Worm (Caenorhabditis elegans) whole organism, midembryonic: ENCODE data around the gene dhs-20.

Experiments
- flt-1 ChIP-seq: fragments of 200-800 bp; sonication (Bioruptor generic); IDR thresholded peaks from 2 replicates; pipeline ENCODE4 v1.3.6; 2022; ENCODE audit warnings: missing genetic modification characterization, missing compliant biosample characterization
- klf-2 ChIP-seq: fragments of 200-800 bp; sonication (Bioruptor generic); conservative IDR thresholded peaks from 2 replicates; pipeline ENCODE4 v1.3.6; 2022; ENCODE audit warnings: missing genetic modification reagents, missing genetic modification characterization, missing compliant biosample characterization
- ztf-29 ChIP-seq: fragments of 200-800 bp; sonication (Bioruptor generic); IDR thresholded peaks from 2 replicates; pipeline ENCODE4 v1.3.6; 2022; ENCODE audit warnings: missing genetic modification reagents, missing genetic modification characterization, missing compliant biosample characterization

- TF ChIP-seq flt-1 (GFP tag; lab: Robert Waterston, UW): no peak
- no peak for TF ChIP-seq klf-2 (GFP tag; lab: Robert Waterston, UW)
- no peak for TF ChIP-seq ztf-29 (GFP tag; lab: Robert Waterston, UW)
These were observed 46.4 kb upstream of the dhs-20 start, which contains the start of gene zip-10 for ce11 chrV:11650720-11651119.
